Fruit fly (Drosophila melanogaster): Measurements from ENCODE around the gene CG42537.

The CG42537 gene

dm6 chr3R:6368100-6368499 is 9.5 kb upstream of the CG42537 start, which contains the start of gene CG42724 (continued):
- TF ChIP-seq CG8944 (GFP tag; optimal IDR thresholded peaks at IDR 0.05) (peak; percentile 68), Xrp1 (GFP tag; IDR thresholded peaks at IDR 0.05) (peak; percentile 64), CG9727 (GFP tag; optimal IDR thresholded peaks at IDR 0.05) (no peak), Ets97D (GFP tag; optimal IDR thresholded peaks at IDR 0.05) (peak; percentile 80), Dll (GFP tag; IDR thresholded peaks at IDR 0.05; ENCODE audit: partially characterized antibody) (no peak; the same call in 2 of the 4 replicates), zfh2 (GFP tag; optimal IDR thresholded peaks at IDR 0.05) (peak; percentile 79), gcm (GFP tag; optimal IDR thresholded peaks at IDR 0.05) (no peak), CG8290 (GFP tag; optimal IDR thresholded peaks at IDR 0.05) (peak; percentile 97), CG8290 (tag; optimal IDR thresholded peaks at IDR 0.05) (peak; percentile 82 to 96), chif (GFP tag; optimal IDR thresholded peaks at IDR 0.05) (peak; percentile 32 to 65), ken (GFP tag; IDR thresholded peaks at IDR 0.05) (peak; percentile 63; the same call in 2 of the 3 replicates), CG6175 (GFP tag; IDR thresholded peaks at IDR 0.05) (0 out of 3 replicates have a peak, but pooled peaks have one; percentile 32), CG12942 (GFP tag; optimal IDR thresholded peaks at IDR 0.05) (peak; percentile 41), CG10565 (GFP tag; optimal IDR thresholded peaks at IDR 0.05) (no peak), ERR (GFP tag; optimal IDR thresholded peaks at IDR 0.05) (peak; percentile 70), trh (GFP tag; optimal IDR thresholded peaks at IDR 0.05) (peak; percentile 26), ase (GFP tag; IDR thresholded peaks at IDR 0.05) (0 out of 3 replicates have a peak, but pooled peaks have one; percentile 38), CG13424 (tag; optimal IDR thresholded peaks at IDR 0.05) (peak; percentile 67), CG1647 (GFP tag; optimal IDR thresholded peaks at IDR 0.05) (peak; percentile 70), Hr78 (GFP tag; optimal IDR thresholded peaks at IDR 0.05) (no peak), CG13624 (GFP tag; optimal IDR thresholded peaks at IDR 0.05) (peak; percentile 83), Hr51 (GFP tag; optimal IDR thresholded peaks at IDR 0.05) (peak in 1 of 2 experiments; percentile 58), CG30431 (GFP tag; optimal IDR thresholded peaks at IDR 0.05) (peak; percentile 56), CG2120 (GFP tag; optimal IDR thresholded peaks at IDR 0.05) (peak; percentile 84), bab2 (GFP tag; optimal IDR thresholded peaks at IDR 0.05) (peak; percentile 72), Mrtf (GFP tag; IDR thresholded peaks at IDR 0.05) (0 out of 3 replicates have a peak, but pooled peaks have one; percentile 44), Tbp (GFP tag; optimal IDR thresholded peaks at IDR 0.05) (no peak), Rx (GFP tag; IDR thresholded peaks at IDR 0.05) (peak; percentile 43; the same call in 1 of the 2 replicates), sug (tag; optimal IDR thresholded peaks at IDR 0.05) (no peak), CG2889 (GFP tag; IDR thresholded peaks at IDR 0.05) (0 out of 3 replicates have a peak, but pooled peaks have one; percentile 50), CG43689 (GFP tag; IDR thresholded peaks at IDR 0.05) (no peak), dysf (GFP tag; IDR thresholded peaks at IDR 0.05) (peak; percentile 52; the same call in 2 of the 3 replicates), az2 (GFP tag; optimal IDR thresholded peaks at IDR 0.05) (peak; percentile 47), grn (GFP tag; optimal IDR thresholded peaks at IDR 0.05) (no peak), Trl (optimal IDR thresholded peaks at IDR 0.05) (peak in 1 of 2 experiments; percentile 48), Trl (GFP tag; optimal IDR thresholded peaks at IDR 0.05) (peak; percentile 83), CG30403 (GFP tag; optimal IDR thresholded peaks at IDR 0.05) (peak; percentile 71), ind (GFP tag; optimal IDR thresholded peaks at IDR 0.05) (peak; percentile 65), onecut (GFP tag; IDR thresholded peaks at IDR 0.05) (no peak), HmgZ (tag; optimal IDR thresholded peaks at IDR 0.05) (peak; percentile 59), CG6272 (GFP tag; IDR thresholded peaks at IDR 0.05) (peak; percentile 57; the same call in 1 of the 2 replicates), CG4854 (GFP tag; optimal IDR thresholded peaks at IDR 0.05) (peak; percentile 50), CG1603 (tag; optimal IDR thresholded peaks at IDR 0.05) (peak; percentile 91), D (optimal IDR thresholded peaks at IDR 0.05) (peak; percentile 72), D (GFP tag; optimal IDR thresholded peaks at IDR 0.05) (no peak), luna (GFP tag; optimal IDR thresholded peaks at IDR 0.05) (peak; percentile 72), CG12744 (GFP tag; optimal IDR thresholded peaks at IDR 0.05) (peak; percentile 36), da (GFP tag; optimal IDR thresholded peaks at IDR 0.05) (peak; percentile 34), CG2129 (GFP tag; IDR thresholded peaks at IDR 0.05; ENCODE audit: partially characterized antibody) (no peak), ranshi (GFP tag; IDR thresholded peaks at IDR 0.05) (peak; percentile 72), CG17912 (GFP tag; optimal IDR thresholded peaks at IDR 0.05) (no peak), zfh1 (GFP tag; IDR thresholded peaks at IDR 0.05) (peak; percentile 46; the same call in 1 of the 3 replicates)

All from whole organism, embryonic.